Fruit fly (Drosophila melanogaster) whole organism: ENCODE measurements around the gene CG42870.

ENCODE experiments used
- CG8478 ChIP-seq: fragments of >200 bp; optimal IDR thresholded peaks from 2 replicates; lab custom pipeline; 2018; ENCODE audit warnings: inconsistent platforms
- EcR ChIP-seq, 2 experiments: fragments of >200 bp; optimal IDR thresholded peaks; 2 replicates each; lab custom pipeline; 2017; ENCODE audit warnings: missing biosample characterization in 2 of 2, missing genetic modification characterization in 2 of 2, missing genetic modification reagents in 2 of 2
- psq ChIP-seq: fragments of >200 bp; optimal IDR thresholded peaks from 2 replicates; lab custom pipeline; 2017
- usp ChIP-seq: fragments of >200 bp; optimal IDR thresholded peaks from 2 replicates; lab custom pipeline; 2017; ENCODE audit warnings: missing biosample characterization, missing genetic modification characterization, mixed read lengths

DNA sequence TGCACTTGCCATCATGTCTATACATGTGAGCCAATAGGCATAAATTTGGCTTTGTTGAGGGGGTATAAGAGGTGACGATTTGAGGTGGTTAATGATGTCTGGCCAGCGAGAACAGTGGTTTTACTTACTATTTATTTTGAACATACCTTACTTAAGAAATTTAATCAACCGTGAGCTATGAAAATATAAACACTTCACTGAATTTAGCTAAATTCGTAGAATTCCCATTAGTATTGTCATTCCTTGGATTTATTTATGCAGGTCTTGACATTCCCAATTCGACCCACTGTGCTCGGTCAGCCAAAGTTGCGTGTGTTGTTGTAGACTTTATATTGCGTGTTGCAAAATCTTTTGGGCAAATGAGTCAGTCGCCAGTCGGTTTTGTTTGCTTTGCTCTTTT, 49.3 kb downstream of the CG42870 start:
- TF ChIP-seq EcR (GFP tag; optimal IDR thresholded peaks at IDR 0.05; lab: Kevin White, UChicago) (no peak), psq (lab: Kevin White, UChicago) (no peak), CG8478 (no peak), usp (GFP tag; lab: Kevin White, UChicago) (no peak)
